Worm (Caenorhabditis elegans): ENCODE data around the gene F35A5.1.
A peak's percentile ranks its signal among the peaks of the same experiment; 100 is the strongest.

Gene F35A5.1

ce11 chrX:3807166-3807565 lies at the start of gene F35A5.1:
Gene F35A5.1, plus strand, starts transcription at chrX:3807466.
- no peak for TF ChIP-seq dox-1 (GFP tag; IDR thresholded peaks at IDR 0.05)
- TF ChIP-seq madf-6 (GFP tag; IDR thresholded peaks at IDR 0.05) = no peak
- TF ChIP-seq sdz-38 (tag; optimal IDR thresholded peaks at IDR 0.05) = no peak
- TF ChIP-seq K12H6.12 (tag; optimal IDR thresholded peaks at IDR 0.05) = no peak

ce11 chrX:3758399-3758798 lies 48.9 kb upstream of the F35A5.1 start, which contains the start of gene T14G12.12:
Gene T14G12.12, minus strand, starts transcription at chrX:3758499.
- no peak for TF ChIP-seq dox-1 (GFP tag; IDR thresholded peaks at IDR 0.05)
- TF ChIP-seq dpff-1 (tag; optimal IDR thresholded peaks at IDR 0.05) = no peak
- no peak for TF ChIP-seq B0261.1 (tag; optimal IDR thresholded peaks at IDR 0.05)
- no peak for TF ChIP-seq Y95B8A.8 (GFP tag; IDR thresholded peaks at IDR 0.05)
- no peak for TF ChIP-seq F55B11.4 (tag; optimal IDR thresholded peaks at IDR 0.05; ENCODE audit: borderline replicate concordance, insufficient read depth)
- no peak for TF ChIP-seq T07F8.4 (tag; optimal IDR thresholded peaks at IDR 0.05)
- no peak for TF ChIP-seq B0035.1 (tag; optimal IDR thresholded peaks at IDR 0.05)
- no peak for TF ChIP-seq C17E4.6 (GFP tag; IDR thresholded peaks at IDR 0.05)
- no peak for TF ChIP-seq madf-10 (tag; optimal IDR thresholded peaks at IDR 0.05)
- TF ChIP-seq ccch-3 (GFP tag; optimal IDR thresholded peaks at IDR 0.05) = no peak
- no peak for TF ChIP-seq egrh-3 (GFP tag; IDR thresholded peaks at IDR 0.05)
- TF ChIP-seq hmg-20 (GFP tag; IDR thresholded peaks at IDR 0.05) = no peak
- TF ChIP-seq F33H1.4 (GFP tag; IDR thresholded peaks at IDR 0.05) = no peak
- no peak for TF ChIP-seq fkh-3 (tag; optimal IDR thresholded peaks at IDR 0.05)
- no peak for TF ChIP-seq Y53G8AR.9 (GFP tag; conservative IDR thresholded peaks at IDR 0.05)
- TF ChIP-seq mxl-1 (tag; optimal IDR thresholded peaks at IDR 0.05) = no peak
- TF ChIP-seq ceh-91 (GFP tag; IDR thresholded peaks at IDR 0.05) = no peak
- TF ChIP-seq zfh-2 (GFP tag; conservative IDR thresholded peaks at IDR 0.05) = no peak
- no peak for TF ChIP-seq let-526 (GFP tag; IDR thresholded peaks at IDR 0.05)

ce11 chrX:3759345-3759744 lies 47.9 kb upstream of the F35A5.1 start, which contains the start of gene T14G12.6:
Gene T14G12.6, minus strand, starts transcription at chrX:3759445.
- TF ChIP-seq hrde-1 (tag; optimal IDR thresholded peaks at IDR 0.05; ENCODE audit: borderline replicate concordance) = no peak
- no peak for TF ChIP-seq Y95B8A.8 (GFP tag; IDR thresholded peaks at IDR 0.05)
- no peak for TF ChIP-seq F52B5.7 (tag; optimal IDR thresholded peaks at IDR 0.05)
- no peak for TF ChIP-seq attf-5 (GFP tag; optimal IDR thresholded peaks at IDR 0.05)

ce11 chrX:3759820-3760219 lies 47.4 kb upstream of the F35A5.1 start:
- no peak for TF ChIP-seq rpc-1 (optimal IDR thresholded peaks at IDR 0.05)
- TF ChIP-seq rpc-1 (tag; optimal IDR thresholded peaks at IDR 0.05) = no peak
- no peak for TF ChIP-seq Y53F4B.3 (GFP tag; IDR thresholded peaks at IDR 0.05)
- no peak for TF ChIP-seq hlh-12 (tag; optimal IDR thresholded peaks at IDR 0.05)
- no peak for TF ChIP-seq hsf-1 (GFP tag; IDR thresholded peaks at IDR 0.05)
- no peak for TF ChIP-seq somi-1 (GFP tag; optimal IDR thresholded peaks at IDR 0.05)
- TF ChIP-seq zfh-2 (GFP tag; conservative IDR thresholded peaks at IDR 0.05) = peak; percentile 37; the same call in 1 of the 2 replicates
- TF ChIP-seq ceh-58 (GFP tag; IDR thresholded peaks at IDR 0.05) = no peak
- TF ChIP-seq egl-44 (GFP tag; IDR thresholded peaks at IDR 0.05) = peak; percentile 64; the same call in 1 of the 2 replicates
- no peak for TF ChIP-seq attf-5 (GFP tag; optimal IDR thresholded peaks at IDR 0.05)
- no peak for TF ChIP-seq dpff-1 (tag; optimal IDR thresholded peaks at IDR 0.05)
- no peak for TF ChIP-seq mes-4 (tag; optimal IDR thresholded peaks at IDR 0.05)
- no peak for TF ChIP-seq B0019.2 (GFP tag; conservative IDR thresholded peaks at IDR 0.05)
- TF ChIP-seq snpc-4 (GFP tag; optimal IDR thresholded peaks at IDR 0.05) = no peak
- TF ChIP-seq snpc-4 (tag; optimal IDR thresholded peaks at IDR 0.05) = no peak
- TF ChIP-seq ceh-40 (GFP tag; IDR thresholded peaks at IDR 0.05) = no peak
- no peak for TF ChIP-seq cebp-2 (GFP tag; IDR thresholded peaks at IDR 0.05)
- 0 out of 2 replicates have a peak, but pooled peaks have one; percentile 42 for TF ChIP-seq sea-2 (GFP tag; IDR thresholded peaks at IDR 0.05)
- TF ChIP-seq F49E8.2 (tag; optimal IDR thresholded peaks at IDR 0.05; ENCODE audit: insufficient read depth) = no peak
- no peak for TF ChIP-seq pha-4 (tag; optimal IDR thresholded peaks at IDR 0.05)
- TF ChIP-seq Y67H2A.10 (GFP tag; conservative IDR thresholded peaks at IDR 0.05) = no peak
- TF ChIP-seq cebp-1 (GFP tag; IDR thresholded peaks at IDR 0.05) = no peak
- TF ChIP-seq cebp-1 (tag; optimal IDR thresholded peaks at IDR 0.05) = no peak
- no peak for TF ChIP-seq mxl-1 (tag; optimal IDR thresholded peaks at IDR 0.05)
- no peak for TF ChIP-seq lsy-27 (tag; optimal IDR thresholded peaks at IDR 0.05; ENCODE audit: borderline replicate concordance, insufficient read depth)
